Fruit fly (Drosophila melanogaster): ENCODE data around the gene CG42586.

dm6 chr2L:14730077-14730476 is 11.6 kb downstream of the CG42586 start, which contains the start of gene CG42685:
- no peak for TF ChIP-seq psq (optimal IDR thresholded peaks at IDR 0.05)
- no peak for TF ChIP-seq CG8478 (optimal IDR thresholded peaks at IDR 0.05)
- no peak for TF ChIP-seq Dll (optimal IDR thresholded peaks at IDR 0.05)
